Worm (Caenorhabditis elegans): ENCODE measurements around the gene mif-2.

DNA sequence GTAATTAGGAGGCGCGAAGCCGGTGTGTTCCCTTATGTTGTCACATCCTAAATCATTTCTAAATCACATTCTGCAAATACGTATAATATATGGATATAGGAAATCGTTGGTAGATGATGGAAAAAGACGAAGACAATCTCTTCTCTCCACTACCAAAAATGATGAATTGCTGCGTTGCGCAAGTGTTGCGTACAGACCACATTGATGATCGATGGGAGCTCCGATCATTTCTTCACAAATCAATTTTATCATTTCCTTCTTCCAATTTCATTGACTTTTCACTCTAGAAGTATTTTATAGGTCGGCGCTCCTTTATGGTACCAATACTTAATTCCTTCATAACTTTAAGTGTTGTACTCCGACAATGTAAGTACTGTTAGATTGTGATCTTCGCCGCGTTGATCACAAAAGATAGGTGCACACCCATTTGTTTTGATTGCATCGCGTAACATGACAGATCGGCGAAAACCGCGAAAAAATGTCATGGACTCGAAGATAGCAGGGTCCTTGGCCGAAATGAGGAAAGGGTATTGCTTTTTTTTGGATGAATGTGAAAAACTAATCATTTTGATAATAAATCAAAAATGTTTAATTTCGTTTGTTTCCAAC is 28.6 kb downstream of the mif-2 start:
- TF ChIP-seq unc-130 (tag; optimal IDR thresholded peaks at IDR 0.05) (no peak), elt-3 (tag; optimal IDR thresholded peaks at IDR 0.05) (no peak), nhr-76 (tag; optimal IDR thresholded peaks at IDR 0.05) (no peak), mab-9 (GFP tag; IDR thresholded peaks at IDR 0.05) (no peak), ces-1 (GFP tag; optimal IDR thresholded peaks at IDR 0.05) (no peak), alr-1 (tag; optimal IDR thresholded peaks at IDR 0.05; ENCODE audit: borderline replicate concordance) (no peak), nhr-11 (tag; optimal IDR thresholded peaks at IDR 0.05) (no peak), snpc-4 (tag; optimal IDR thresholded peaks at IDR 0.05) (no peak), nhr-237 (tag; optimal IDR thresholded peaks at IDR 0.05) (no peak), nhr-85 (tag) (peak; percentile 39)
